Worm (Caenorhabditis elegans) whole organism, L4 larva: ENCODE results near the gene nspc-17.

ENCODE experiments used
- aly-2 ChIP-seq: sonication (generic microtip); optimal IDR thresholded peaks from 2 replicates; lab custom pipeline; 2018; ENCODE audit warnings: missing biosample characterization, missing genetic modification characterization
- ceh-28 ChIP-seq: fragments of 150-350 bp; optimal IDR thresholded peaks from 2 replicates; lab custom pipeline; 2014; ENCODE audit warnings: missing biosample characterization, missing genetic modification reagents, missing genetic modification characterization
- daf-12 ChIP-seq: fragments of 150-350 bp; optimal IDR thresholded peaks from 2 replicates; lab custom pipeline; 2014; ENCODE audit warnings: missing biosample characterization, missing genetic modification reagents, missing genetic modification characterization
- daf-16 ChIP-seq, 3 experiments: sonication (generic microtip); optimal IDR thresholded peaks; 2 replicates each; lab custom pipeline; 2016 to 2017; ENCODE audit warnings: missing genetic modification characterization in 3 of 3, missing genetic modification reagents in 3 of 3, mild to moderate bottlenecking in 2 of 3, missing compliant biosample characterization in 2 of 3, missing biosample characterization in 1 of 3, moderate library complexity in 1 of 3
- dve-1 ChIP-seq: sonication (generic microtip); optimal IDR thresholded peaks from 2 replicates; lab custom pipeline; 2017; ENCODE audit warnings: antibody characterized with exemption, mild to moderate bottlenecking, missing genetic modification characterization, missing compliant biosample characterization; ENCODE audit not compliant: insufficient read depth
- hmg-1.1 ChIP-seq: fragments of 200-800 bp; sonication (Bioruptor generic); IDR thresholded peaks from 2 replicates; pipeline ENCODE4 v1.3.6; 2022; ENCODE audit warnings: missing genetic modification reagents, missing genetic modification characterization, missing compliant biosample characterization
- mep-1 ChIP-seq: fragments of 150-350 bp; sonication (generic microtip); optimal IDR thresholded peaks from 3 replicates; lab custom pipeline; 2014; ENCODE audit warnings: missing biosample characterization, missing genetic modification characterization
- nhr-11 ChIP-seq: fragments of 150-350 bp; optimal IDR thresholded peaks from 2 replicates; lab custom pipeline; 2014; ENCODE audit warnings: missing biosample characterization, missing genetic modification characterization
- nhr-28 ChIP-seq: fragments of 150-350 bp; optimal IDR thresholded peaks from 2 replicates; lab custom pipeline; 2014; ENCODE audit warnings: missing biosample characterization, missing genetic modification characterization
- unc-62 ChIP-seq, 3 experiments: fragments of 150-350 bp in 1 of 3; sonication (generic microtip); optimal IDR thresholded peaks in 2 of 3; peaks in 1 of 3; 1 replicate in 1 of 3; 2 replicates in 2 of 3; lab custom pipeline; 2014 to 2017; ENCODE audit warnings: missing biosample characterization in 3 of 3, missing genetic modification characterization in 3 of 3, missing genetic modification reagents in 3 of 3, missing genotype in 1 of 3
- zag-1 ChIP-seq: fragments of 150-350 bp; optimal IDR thresholded peaks from 2 replicates; lab custom pipeline; 2014; ENCODE audit warnings: missing biosample characterization, missing genetic modification characterization
- zfp-2 ChIP-seq: sonication (generic microtip); optimal IDR thresholded peaks from 2 replicates; lab custom pipeline; 2016; ENCODE audit warnings: mild to moderate bottlenecking, missing genetic modification characterization, missing compliant biosample characterization
- zip-11 ChIP-seq: fragments of 200-800 bp; sonication (Bioruptor generic); IDR thresholded peaks from 2 replicates; pipeline ENCODE4 v1.3.6; 2022; ENCODE audit warnings: missing genetic modification characterization, missing compliant biosample characterization

DNA sequence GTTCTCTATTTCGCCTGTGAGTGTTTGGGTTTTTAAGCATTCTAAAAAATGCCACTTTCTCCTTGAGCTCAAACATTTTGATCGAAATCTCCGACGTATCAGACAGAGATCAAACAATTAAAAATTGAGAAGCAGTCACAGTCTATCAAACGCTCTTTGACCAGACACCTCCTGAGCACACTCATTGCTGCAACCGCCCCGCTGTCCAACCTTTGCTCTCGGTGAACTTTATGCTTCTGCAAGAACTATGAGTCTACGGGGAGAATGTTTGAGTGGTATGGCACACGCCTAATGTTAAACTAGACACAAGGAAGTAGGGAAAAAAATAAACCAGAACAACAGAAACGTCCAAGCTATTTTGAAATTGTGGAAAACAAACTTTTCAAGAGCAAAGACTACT is 40.3 kb upstream of the nspc-17 start:
- no peak for TF ChIP-seq mep-1 (tag; lab: Kevin White, UChicago)
- TF ChIP-seq nhr-11 = no peak
- no peak for TF ChIP-seq zag-1
- no peak for TF ChIP-seq nhr-28 (tag; lab: Kevin White, UChicago)
- peak; percentile 14 for TF ChIP-seq dve-1
- no peak for TF ChIP-seq daf-16 (GFP tag; optimal IDR thresholded peaks at IDR 0.05; lab: Kevin White, UChicago)
- no peak for TF ChIP-seq daf-16 (tag; optimal IDR thresholded peaks at IDR 0.05; lab: Kevin White, UChicago)
- no peak for TF ChIP-seq ceh-28 (tag; lab: Kevin White, UChicago)
- TF ChIP-seq zip-11 = no peak
- peak in 1 of 2 experiments; percentile 69 for TF ChIP-seq unc-62 (GFP tag; optimal IDR thresholded peaks at IDR 0.05 in 1 of 2; lab: Kevin White, UChicago)
- no peak for TF ChIP-seq unc-62 (tag; optimal IDR thresholded peaks at IDR 0.05; lab: Kevin White, UChicago)
- TF ChIP-seq hmg-1.1 (GFP tag; lab: Robert Waterston, UW) = no peak
- TF ChIP-seq daf-12 (tag; lab: Kevin White, UChicago) = no peak
- TF ChIP-seq aly-2 (tag; lab: Kevin White, UChicago) = no peak
- no peak for TF ChIP-seq zfp-2 (tag; lab: Kevin White, UChicago)
